Worm (Caenorhabditis elegans) whole organism, young adult: ENCODE results near the gene C35A5.6.

Experiments
- B0035.1 ChIP-seq: sonication (generic microtip); optimal IDR thresholded peaks from 2 replicates; lab custom pipeline; 2016; ENCODE audit warnings: missing genetic modification characterization, mild to moderate bottlenecking, missing compliant biosample characterization, missing genotype, missing genetic modification reagents
- C06A6.2 ChIP-seq: fragments of 200-800 bp; sonication (Bioruptor generic); conservative IDR thresholded peaks from 2 replicates; pipeline ENCODE4 v1.3.6; 2022; ENCODE audit warnings: missing genetic modification characterization, missing compliant biosample characterization
- F10E7.11 ChIP-seq: sonication (generic microtip); optimal IDR thresholded peaks from 2 replicates; lab custom pipeline; 2017; ENCODE audit warnings: mild to moderate bottlenecking, missing genetic modification characterization, moderate library complexity, missing compliant biosample characterization
- F22D6.2 ChIP-seq: sonication (generic microtip); optimal IDR thresholded peaks from 2 replicates; lab custom pipeline; 2016; ENCODE audit warnings: mild to moderate bottlenecking, missing genetic modification characterization, missing compliant biosample characterization
- F39B2.1 ChIP-seq: fragments of 200-800 bp; sonication (Bioruptor generic); IDR thresholded peaks from 2 replicates; pipeline ENCODE4 v1.3.6; 2022; ENCODE audit warnings: missing genetic modification reagents, missing genetic modification characterization, missing compliant biosample characterization
- F52B5.7 ChIP-seq: sonication (generic microtip); optimal IDR thresholded peaks from 2 replicates; lab custom pipeline; 2016; ENCODE audit warnings: mild to moderate bottlenecking, missing genetic modification characterization, missing compliant biosample characterization
- Y95B8A.8 ChIP-seq: fragments of 200-800 bp; sonication (Bioruptor generic); IDR thresholded peaks from 2 replicates; pipeline ENCODE4 v1.3.6; 2022; ENCODE audit warnings: missing genetic modification reagents, missing genetic modification characterization, missing compliant biosample characterization
- ama-1 ChIP-seq, 3 experiments: fragments of 150-350 bp in 1 of 3; sonication (generic microtip) in 2 of 3; optimal IDR thresholded peaks; 2 replicates each; lab custom pipeline; 2014 to 2018; ENCODE audit warnings: missing biosample characterization in 2 of 3, missing genetic modification characterization in 2 of 3, missing genetic modification reagents in 2 of 3
- atf-7 ChIP-seq: sonication (generic microtip); optimal IDR thresholded peaks from 2 replicates; lab custom pipeline; 2017; ENCODE audit warnings: mild to moderate bottlenecking, missing genetic modification characterization, missing compliant biosample characterization
- attf-5 ChIP-seq: fragments of 200-800 bp; sonication (Bioruptor generic); optimal IDR thresholded peaks from 2 replicates; lab custom pipeline; 2018; ENCODE audit warnings: mild to moderate bottlenecking, missing genetic modification characterization, missing compliant biosample characterization
- bed-1 ChIP-seq: fragments of 200-800 bp; sonication (Bioruptor generic); IDR thresholded peaks from 2 replicates; pipeline ENCODE4 v1.3.6; 2022; ENCODE audit warnings: missing genetic modification reagents, missing genetic modification characterization, missing compliant biosample characterization
- ccch-3 ChIP-seq: fragments of 200-800 bp; sonication (Bioruptor generic); optimal IDR thresholded peaks from 2 replicates; lab custom pipeline; 2018; ENCODE audit warnings: mild to moderate bottlenecking, missing genetic modification characterization, missing compliant biosample characterization
- cebp-1 ChIP-seq, 2 experiments: fragments of 200-800 bp in 1 of 2; sonication (Bioruptor generic) in 1 of 2; sonication (generic microtip) in 1 of 2; IDR thresholded peaks in 1 of 2; optimal IDR thresholded peaks in 1 of 2; 2 replicates each; pipeline versions ENCODE4 v1.3.6 to Lab custom; 2017 to 2022; ENCODE audit warnings: missing compliant biosample characterization in 2 of 2, missing genetic modification characterization in 2 of 2, mild to moderate bottlenecking in 1 of 2, missing genetic modification reagents in 1 of 2, moderate library complexity in 1 of 2
- ceh-100 ChIP-seq: fragments of 200-800 bp; sonication (Bioruptor generic); IDR thresholded peaks from 2 replicates; pipeline ENCODE4 v1.3.6; 2022; ENCODE audit warnings: missing genetic modification reagents, missing genetic modification characterization, missing compliant biosample characterization
- ceh-58 ChIP-seq: fragments of 200-800 bp; sonication (Bioruptor generic); IDR thresholded peaks from 2 replicates; pipeline ENCODE4 v1.3.6; 2022; ENCODE audit warnings: missing genetic modification characterization, missing compliant biosample characterization
- egl-44 ChIP-seq: fragments of 200-800 bp; sonication (Bioruptor generic); IDR thresholded peaks from 2 replicates; pipeline ENCODE4 v1.3.6; 2022; ENCODE audit warnings: missing genetic modification reagents, missing genetic modification characterization, missing compliant biosample characterization
- ekl-4 ChIP-seq: fragments of 200-800 bp; sonication (Bioruptor generic); IDR thresholded peaks from 2 replicates; pipeline ENCODE4 v1.3.6; 2022; ENCODE audit warnings: missing genetic modification reagents, missing genetic modification characterization, missing compliant biosample characterization
- hmg-1.2 ChIP-seq: fragments of 200-800 bp; sonication (Bioruptor generic); IDR thresholded peaks from 2 replicates; pipeline ENCODE4 v1.3.6; 2022; ENCODE audit warnings: missing genetic modification reagents, missing genetic modification characterization, missing compliant biosample characterization
- hrde-1 ChIP-seq: sonication (generic microtip); optimal IDR thresholded peaks from 2 replicates; lab custom pipeline; 2016; ENCODE audit warnings: missing genetic modification characterization, mild to moderate bottlenecking, missing compliant biosample characterization, moderate library complexity, missing genotype, missing genetic modification reagents, borderline replicate concordance
- lin-54 ChIP-seq: fragments of 200-800 bp; sonication (Bioruptor generic); optimal IDR thresholded peaks from 2 replicates; lab custom pipeline; 2018; ENCODE audit warnings: mild to moderate bottlenecking, missing genetic modification characterization, missing compliant biosample characterization
- madf-6 ChIP-seq: fragments of 200-800 bp; sonication (Bioruptor generic); IDR thresholded peaks from 2 replicates; pipeline ENCODE4 v1.3.6; 2022; ENCODE audit warnings: missing genetic modification reagents, missing genetic modification characterization, missing compliant biosample characterization
- mcd-1 ChIP-seq: fragments of 200-800 bp; sonication (Bioruptor generic); IDR thresholded peaks from 2 replicates; pipeline ENCODE4 v1.3.6; 2022; ENCODE audit warnings: missing genetic modification reagents, missing genetic modification characterization, missing compliant biosample characterization
- mel-28 ChIP-seq: sonication (generic microtip); optimal IDR thresholded peaks from 2 replicates; lab custom pipeline; 2016; ENCODE audit warnings: borderline replicate concordance, mild to moderate bottlenecking, missing genetic modification characterization, missing compliant biosample characterization
- nfya-1 ChIP-seq: sonication (generic microtip); optimal IDR thresholded peaks from 2 replicates; lab custom pipeline; 2017; ENCODE audit warnings: antibody characterized with exemption, missing compliant biosample characterization, missing genetic modification characterization, borderline replicate concordance; ENCODE audit not compliant: insufficient read depth
- nfyb-1 ChIP-seq: fragments of 200-800 bp; sonication (Bioruptor generic); IDR thresholded peaks from 2 replicates; pipeline ENCODE4 v1.3.6; 2022; ENCODE audit warnings: missing genetic modification reagents, missing genetic modification characterization, missing compliant biosample characterization
- nhr-179 ChIP-seq: sonication (generic microtip); optimal IDR thresholded peaks from 2 replicates; lab custom pipeline; 2016; ENCODE audit warnings: mild to moderate bottlenecking, missing genetic modification characterization, missing compliant biosample characterization
- nhr-80 ChIP-seq: sonication (generic microtip); optimal IDR thresholded peaks from 2 replicates; lab custom pipeline; 2016; ENCODE audit warnings: missing genetic modification characterization, missing compliant biosample characterization
- pbrm-1 ChIP-seq: fragments of 200-800 bp; sonication (Bioruptor generic); IDR thresholded peaks from 2 replicates; pipeline ENCODE4 v1.3.6; 2022; ENCODE audit warnings: missing genetic modification reagents, missing genetic modification characterization, missing compliant biosample characterization
- pha-4 ChIP-seq: fragments of 150-350 bp; sonication (generic microtip); optimal IDR thresholded peaks from 2 replicates; lab custom pipeline; 2014; ENCODE audit warnings: missing biosample characterization, missing genetic modification reagents, missing genetic modification characterization
- rcor-1 ChIP-seq: fragments of 200-800 bp; sonication (Bioruptor generic); IDR thresholded peaks from 2 replicates; pipeline ENCODE4 v1.3.6; 2022; ENCODE audit warnings: missing genetic modification reagents, missing genetic modification characterization, missing compliant biosample characterization
- snpc-1.3 ChIP-seq: sonication (generic microtip); optimal IDR thresholded peaks from 2 replicates; lab custom pipeline; 2017; ENCODE audit warnings: missing genetic modification characterization, mild to moderate bottlenecking, missing compliant biosample characterization, antibody characterized with exemption, moderate library complexity, missing genotype, missing genetic modification reagents; ENCODE audit not compliant: insufficient read depth
- snpc-4 ChIP-seq, 5 experiments: fragments of 150-350 bp in 1 of 5; sonication (generic microtip) in 4 of 5; optimal IDR thresholded peaks; 2 replicates each; lab custom pipeline; 2014 to 2018; ENCODE audit warnings: missing genetic modification characterization in 5 of 5, missing biosample characterization in 3 of 5, antibody characterized with exemption in 2 of 5, mild to moderate bottlenecking in 2 of 5, missing compliant biosample characterization in 2 of 5, missing genotype in 2 of 5, moderate library complexity in 2 of 5, missing genetic modification reagents in 1 of 5
- somi-1 ChIP-seq: fragments of 200-800 bp; sonication (Bioruptor generic); optimal IDR thresholded peaks from 2 replicates; lab custom pipeline; 2018; ENCODE audit warnings: mild to moderate bottlenecking, missing genetic modification characterization, missing compliant biosample characterization
- tbx-9 ChIP-seq: sonication (generic microtip); optimal IDR thresholded peaks from 2 replicates; lab custom pipeline; 2016; ENCODE audit warnings: borderline replicate concordance, missing genetic modification characterization, inconsistent platforms, missing compliant biosample characterization
- tlf-1 ChIP-seq: fragments of 200-800 bp; sonication (Bioruptor generic); optimal IDR thresholded peaks from 2 replicates; lab custom pipeline; 2018; ENCODE audit warnings: mild to moderate bottlenecking, missing genetic modification characterization, missing compliant biosample characterization
- ztf-18 ChIP-seq: sonication (generic microtip); optimal IDR thresholded peaks from 2 replicates; lab custom pipeline; 2016; ENCODE audit warnings: missing genotype, mild to moderate bottlenecking, missing genetic modification characterization, missing compliant biosample characterization
- ztf-22 ChIP-seq: fragments of 200-800 bp; sonication (Bioruptor generic); optimal IDR thresholded peaks from 2 replicates; lab custom pipeline; 2018; ENCODE audit warnings: mild to moderate bottlenecking, missing genetic modification characterization, moderate library complexity, missing compliant biosample characterization
- ztf-25 ChIP-seq: fragments of 200-800 bp; sonication (Bioruptor generic); IDR thresholded peaks from 2 replicates; pipeline ENCODE4 v1.3.6; 2022; ENCODE audit warnings: missing genetic modification reagents, missing genetic modification characterization, missing compliant biosample characterization
- ztf-26 ChIP-seq: sonication (generic microtip); optimal IDR thresholded peaks from 2 replicates; lab custom pipeline; 2017; ENCODE audit warnings: missing genetic modification characterization, missing compliant biosample characterization

C35A5.6 gene

DNA sequence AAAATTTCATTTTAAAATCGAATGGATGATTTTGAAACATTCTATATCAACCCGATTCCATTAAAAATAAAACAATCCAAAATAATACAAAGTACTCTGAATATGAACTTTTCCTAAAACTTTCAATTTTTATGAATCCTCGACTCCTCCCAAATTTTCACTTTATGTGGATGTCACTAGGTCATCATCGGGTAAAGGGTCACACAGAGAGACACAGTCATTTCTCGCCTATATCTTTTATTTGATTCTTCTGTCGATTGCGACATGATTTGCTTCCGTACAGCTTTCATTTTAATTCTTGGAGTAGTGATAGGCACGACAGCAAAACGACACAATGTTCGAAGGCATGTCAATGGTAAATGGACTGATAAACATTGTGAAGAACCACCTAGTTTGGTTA, 19.6 kb downstream of the C35A5.6 start, which contains the start of gene F25D1.3:
F25D1.3 (plus strand) TSS at position 225 of the 400 bp plus-strand sequence.
- TF ChIP-seq C06A6.2 (GFP tag; lab: Robert Waterston, UW) (no peak), lin-54 (no peak), egl-44 (no peak), mel-28 (no peak)

- TF ChIP-seq F22D6.2 (tag; lab: Kevin White, UChicago): no peak
- TF ChIP-seq ekl-4 (GFP tag; lab: Robert Waterston, UW): no peak
- TF ChIP-seq nfya-1 (tag; lab: Kevin White, UChicago): no peak
- no peak for TF ChIP-seq madf-6
- no peak for TF ChIP-seq mel-28
Measured at ce11 chrV:10529600-10529999, 20.7 kb downstream of the C35A5.6 start.

DNA sequence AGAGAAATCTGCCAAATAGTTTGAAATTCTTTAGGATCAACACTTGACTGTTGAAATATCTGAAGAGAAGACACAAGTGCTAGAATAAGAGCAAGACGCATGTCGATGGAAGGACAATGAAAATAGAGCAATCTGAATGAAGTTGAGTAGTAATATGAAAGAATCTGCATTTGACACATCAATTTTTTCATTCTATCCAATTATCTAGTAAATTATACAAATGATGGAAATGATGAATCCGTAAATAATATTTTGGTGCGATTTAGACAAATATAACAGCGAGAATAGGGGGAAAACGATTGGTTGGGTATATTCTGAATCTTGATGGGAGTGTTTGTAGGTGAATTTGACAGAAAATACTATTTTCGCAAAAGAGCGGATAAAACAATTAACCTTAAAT, 23.8 kb downstream of the C35A5.6 start, which contains the start of gene txt-10:
txt-10 (minus strand) TSS at position 101 of the 400 bp plus-strand sequence.
- TF ChIP-seq ccch-3 (no peak), ztf-26 (tag; lab: Kevin White, UChicago) (no peak), hrde-1 (tag; lab: Kevin White, UChicago) (peak; percentile 7)

ce11 chrV:10535325-10535724, 26.4 kb downstream of the C35A5.6 start:
- peak; percentile 46 for TF ChIP-seq nhr-80 (tag; lab: Kevin White, UChicago)
- TF ChIP-seq mcd-1 (GFP tag; lab: Robert Waterston, UW): peak; percentile 27; the same call in 1 of the 2 replicates
- TF ChIP-seq lin-54: peak; percentile 0
- 0 out of 2 replicates have a peak, but pooled peaks have one; percentile 49 for TF ChIP-seq nfyb-1 (GFP tag; lab: Robert Waterston, UW)
- TF ChIP-seq tbx-9: no peak
- peak; percentile 19 for TF ChIP-seq ama-1 (optimal IDR thresholded peaks at IDR 0.05; lab: Kevin White, UChicago)
- TF ChIP-seq ama-1 (GFP tag; optimal IDR thresholded peaks at IDR 0.05; lab: Kevin White, UChicago): no peak
- no peak for TF ChIP-seq pha-4 (tag; lab: Kevin White, UChicago)
- no peak for TF ChIP-seq F10E7.11 (tag; lab: Kevin White, UChicago)
- TF ChIP-seq cebp-1 (GFP tag; IDR thresholded peaks at IDR 0.05; lab: Robert Waterston, UW): no peak
- TF ChIP-seq cebp-1 (tag; optimal IDR thresholded peaks at IDR 0.05; lab: Kevin White, UChicago): peak; percentile 49
- no peak for TF ChIP-seq F52B5.7 (tag; lab: Kevin White, UChicago)
- TF ChIP-seq snpc-4 (GFP tag; optimal IDR thresholded peaks at IDR 0.05; lab: Kevin White, UChicago): no peak
- TF ChIP-seq snpc-4 (tag; optimal IDR thresholded peaks at IDR 0.05; lab: Kevin White, UChicago): no peak
- TF ChIP-seq madf-6: peak; percentile 13; the same call in 1 of the 2 replicates
- TF ChIP-seq pbrm-1 (GFP tag; lab: Robert Waterston, UW): no peak
- TF ChIP-seq ztf-18: peak; percentile 34
- TF ChIP-seq rcor-1 (GFP tag; lab: Robert Waterston, UW): no peak
- no peak for TF ChIP-seq ceh-100 (GFP tag; lab: Robert Waterston, UW)
- peak; percentile 49; the same call in 1 of the 2 replicates for TF ChIP-seq hmg-1.2 (GFP tag; lab: Robert Waterston, UW)
- no peak for TF ChIP-seq C06A6.2 (GFP tag; lab: Robert Waterston, UW)
- no peak for TF ChIP-seq ztf-26 (tag; lab: Kevin White, UChicago)
- peak; percentile 39 for TF ChIP-seq atf-7 (tag; lab: Kevin White, UChicago)
- TF ChIP-seq, all 124 proteins: peak for 10

DNA sequence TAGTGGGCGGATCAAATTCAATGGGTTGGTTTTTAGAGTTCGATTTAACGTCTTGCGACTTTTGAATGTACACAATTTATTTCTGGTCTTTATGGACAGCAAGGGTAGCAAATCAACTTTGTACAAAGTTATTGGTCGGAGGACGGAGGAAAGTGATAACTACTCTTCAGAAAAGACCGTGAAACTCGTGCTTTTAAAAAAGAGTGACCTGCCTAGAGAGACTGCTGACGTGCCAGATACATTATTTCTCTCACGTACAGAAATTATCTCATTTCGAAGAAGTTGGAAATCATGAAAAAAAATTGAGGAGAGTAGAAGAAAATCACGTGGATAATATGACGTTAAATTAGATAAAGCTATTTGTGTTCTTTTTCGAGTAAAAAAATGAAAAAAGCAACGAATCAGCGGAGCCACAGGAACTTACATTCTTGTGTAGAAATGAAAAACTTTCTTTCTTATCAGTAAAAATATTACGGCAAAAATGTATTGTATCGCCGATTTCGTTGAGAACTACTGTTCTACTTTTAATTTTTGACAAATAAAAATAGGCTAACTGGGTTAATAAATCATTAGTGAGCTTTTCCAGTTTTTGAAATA, 27.3 kb downstream of the C35A5.6 start, which contains the start of gene ppm-1.A:
ppm-1.A (minus strand) TSS at position 294 of the 597 bp plus-strand sequence.
- TF ChIP-seq F22D6.2 (tag; lab: Kevin White, UChicago) (no peak), ceh-58 (GFP tag; lab: Robert Waterston, UW) (no peak), somi-1 (GFP tag; lab: Kevin White, UChicago) (no peak), ztf-25 (GFP tag; lab: Robert Waterston, UW) (no peak), snpc-1.3 (no peak), Y95B8A.8 (GFP tag; lab: Robert Waterston, UW) (no peak), nhr-179 (no peak), ztf-22 (GFP tag; lab: Kevin White, UChicago) (no peak), bed-1 (GFP tag; lab: Robert Waterston, UW) (no peak), attf-5 (GFP tag; lab: Kevin White, UChicago) (peak; percentile 20), nfyb-1 (GFP tag; lab: Robert Waterston, UW) (0 out of 2 replicates have a peak, but pooled peaks have one; percentile 35), B0035.1 (tag; lab: Kevin White, UChicago) (no peak), F39B2.1 (GFP tag; lab: Robert Waterston, UW) (no peak), tlf-1 (GFP tag; lab: Kevin White, UChicago) (no peak)
